Worm (Caenorhabditis elegans) whole organism, young adult: ENCODE results near the gene mua-3.

Experiments
- C17E4.6 ChIP-seq: fragments of 200-800 bp; sonication (Bioruptor generic); IDR thresholded peaks from 2 replicates; pipeline ENCODE4 v1.3.6; 2022; ENCODE audit warnings: missing genetic modification reagents, missing genetic modification characterization, missing compliant biosample characterization
- F22D6.2 ChIP-seq: sonication (generic microtip); optimal IDR thresholded peaks from 2 replicates; lab custom pipeline; 2016; ENCODE audit warnings: mild to moderate bottlenecking, missing genetic modification characterization, missing compliant biosample characterization
- F49E8.2 ChIP-seq: sonication (generic microtip); optimal IDR thresholded peaks from 3 replicates; lab custom pipeline; 2017; ENCODE audit warnings: missing genetic modification characterization, mild to moderate bottlenecking, missing compliant biosample characterization, antibody characterized with exemption, moderate library complexity; ENCODE audit not compliant: insufficient read depth
- F52B5.7 ChIP-seq: sonication (generic microtip); optimal IDR thresholded peaks from 2 replicates; lab custom pipeline; 2016; ENCODE audit warnings: mild to moderate bottlenecking, missing genetic modification characterization, missing compliant biosample characterization
- Y53G8AR.9 ChIP-seq: fragments of 200-800 bp; sonication (Bioruptor generic); conservative IDR thresholded peaks from 2 replicates; pipeline ENCODE4 v1.3.6; 2022; ENCODE audit warnings: missing genetic modification reagents, missing genetic modification characterization, missing compliant biosample characterization
- Y56A3A.18 ChIP-seq: fragments of 200-800 bp; sonication (Bioruptor generic); IDR thresholded peaks from 2 replicates; pipeline ENCODE4 v1.3.6; 2022; ENCODE audit warnings: missing genetic modification reagents, missing genetic modification characterization, missing compliant biosample characterization
- Y67H2A.10 ChIP-seq: fragments of 200-800 bp; sonication (Bioruptor generic); conservative IDR thresholded peaks from 2 replicates; pipeline ENCODE4 v1.3.6; 2022; ENCODE audit warnings: missing genetic modification reagents, missing genetic modification characterization, missing compliant biosample characterization
- Y95B8A.8 ChIP-seq: fragments of 200-800 bp; sonication (Bioruptor generic); IDR thresholded peaks from 2 replicates; pipeline ENCODE4 v1.3.6; 2022; ENCODE audit warnings: missing genetic modification reagents, missing genetic modification characterization, missing compliant biosample characterization
- ZK185.1 ChIP-seq: sonication (generic microtip); optimal IDR thresholded peaks from 2 replicates; lab custom pipeline; 2016; ENCODE audit warnings: mild to moderate bottlenecking, missing genetic modification characterization, missing compliant biosample characterization; ENCODE audit not compliant: poor library complexity, severe bottlenecking
- aptf-3 ChIP-seq: fragments of 200-800 bp; sonication (Bioruptor generic); IDR thresholded peaks from 2 replicates; pipeline ENCODE4 v1.3.6; 2022; ENCODE audit warnings: missing genetic modification characterization, missing compliant biosample characterization
- dpff-1 ChIP-seq: sonication (generic microtip); optimal IDR thresholded peaks from 2 replicates; lab custom pipeline; 2017; ENCODE audit warnings: mild to moderate bottlenecking, missing genetic modification characterization, missing compliant biosample characterization
- ekl-4 ChIP-seq: fragments of 200-800 bp; sonication (Bioruptor generic); IDR thresholded peaks from 2 replicates; pipeline ENCODE4 v1.3.6; 2022; ENCODE audit warnings: missing genetic modification reagents, missing genetic modification characterization, missing compliant biosample characterization
- ets-4 ChIP-seq: fragments of 200-800 bp; sonication (Bioruptor generic); optimal IDR thresholded peaks from 2 replicates; lab custom pipeline; 2018; ENCODE audit warnings: mild to moderate bottlenecking, missing genetic modification characterization, missing compliant biosample characterization
- hlh-26 ChIP-seq: fragments of 200-800 bp; sonication (Bioruptor generic); conservative IDR thresholded peaks from 2 replicates; pipeline ENCODE4 v1.3.6; 2022; ENCODE audit warnings: missing genetic modification reagents, missing genetic modification characterization, missing compliant biosample characterization
- hmg-1.2 ChIP-seq: fragments of 200-800 bp; sonication (Bioruptor generic); IDR thresholded peaks from 2 replicates; pipeline ENCODE4 v1.3.6; 2022; ENCODE audit warnings: missing genetic modification reagents, missing genetic modification characterization, missing compliant biosample characterization
- lag-1 ChIP-seq: fragments of 200-800 bp; sonication (Bioruptor generic); IDR thresholded peaks from 2 replicates; pipeline ENCODE4 v1.3.6; 2022; ENCODE audit warnings: missing genetic modification reagents, missing genetic modification characterization, missing compliant biosample characterization
- let-607 ChIP-seq, 2 experiments: fragments of 200-800 bp in 1 of 2; sonication (Bioruptor generic) in 1 of 2; sonication (generic microtip) in 1 of 2; optimal IDR thresholded peaks; 2 replicates each; lab custom pipeline; 2016 to 2018; ENCODE audit warnings: mild to moderate bottlenecking in 2 of 2, missing compliant biosample characterization in 2 of 2, missing genetic modification characterization in 2 of 2, moderate library complexity in 2 of 2, missing genotype in 1 of 2
- lin-26 ChIP-seq: fragments of 200-800 bp; sonication (Bioruptor generic); IDR thresholded peaks from 2 replicates; pipeline ENCODE4 v1.3.6; 2022; ENCODE audit warnings: missing genetic modification reagents, missing genetic modification characterization, missing compliant biosample characterization
- lin-35 ChIP-seq, 3 experiments: fragments of 150-350 bp in 2 of 3; sonication (generic microtip) in 1 of 3; optimal IDR thresholded peaks; 2 replicates each; lab custom pipeline; 2014 to 2018; ENCODE audit warnings: missing biosample characterization in 3 of 3, missing genetic modification characterization in 3 of 3, missing genetic modification reagents in 3 of 3
- lsy-27 ChIP-seq: sonication (generic microtip); optimal IDR thresholded peaks from 2 replicates; lab custom pipeline; 2017; ENCODE audit warnings: missing genetic modification characterization, mild to moderate bottlenecking, missing compliant biosample characterization, antibody characterized with exemption, missing genotype, borderline replicate concordance; ENCODE audit not compliant: insufficient read depth
- madf-3 ChIP-seq: fragments of 200-800 bp; sonication (Bioruptor generic); IDR thresholded peaks from 2 replicates; pipeline ENCODE4 v1.3.6; 2022; ENCODE audit warnings: missing genetic modification reagents, missing genetic modification characterization, missing compliant biosample characterization
- madf-8 ChIP-seq: fragments of 200-800 bp; sonication (Bioruptor generic); conservative IDR thresholded peaks from 2 replicates; pipeline ENCODE4 v1.3.6; 2022; ENCODE audit warnings: missing genetic modification reagents, missing genetic modification characterization, missing compliant biosample characterization
- mel-28 ChIP-seq: sonication (generic microtip); optimal IDR thresholded peaks from 2 replicates; lab custom pipeline; 2016; ENCODE audit warnings: borderline replicate concordance, mild to moderate bottlenecking, missing genetic modification characterization, missing compliant biosample characterization
- mes-4 ChIP-seq: sonication (generic microtip); optimal IDR thresholded peaks from 2 replicates; lab custom pipeline; 2016; ENCODE audit warnings: missing genotype, missing genetic modification characterization, missing compliant biosample characterization
- nfya-1 ChIP-seq: sonication (generic microtip); optimal IDR thresholded peaks from 2 replicates; lab custom pipeline; 2017; ENCODE audit warnings: antibody characterized with exemption, missing compliant biosample characterization, missing genetic modification characterization, borderline replicate concordance; ENCODE audit not compliant: insufficient read depth
- nfya-2 ChIP-seq: fragments of 200-800 bp; sonication (Bioruptor generic); IDR thresholded peaks from 2 replicates; pipeline ENCODE4 v1.3.6; 2022; ENCODE audit warnings: missing genetic modification reagents, missing genetic modification characterization, missing compliant biosample characterization
- nfyb-1 ChIP-seq: fragments of 200-800 bp; sonication (Bioruptor generic); IDR thresholded peaks from 2 replicates; pipeline ENCODE4 v1.3.6; 2022; ENCODE audit warnings: missing genetic modification reagents, missing genetic modification characterization, missing compliant biosample characterization
- nhr-90 ChIP-seq: sonication (generic microtip); optimal IDR thresholded peaks from 2 replicates; lab custom pipeline; 2016; ENCODE audit warnings: missing genotype, mild to moderate bottlenecking, missing genetic modification characterization, missing compliant biosample characterization
- pha-4 ChIP-seq: fragments of 150-350 bp; sonication (generic microtip); optimal IDR thresholded peaks from 2 replicates; lab custom pipeline; 2014; ENCODE audit warnings: missing biosample characterization, missing genetic modification reagents, missing genetic modification characterization
- sptf-2 ChIP-seq: fragments of 200-800 bp; sonication (Bioruptor generic); optimal IDR thresholded peaks from 2 replicates; lab custom pipeline; 2018; ENCODE audit warnings: mild to moderate bottlenecking, missing genetic modification characterization, missing compliant biosample characterization
- unc-130 ChIP-seq: sonication (generic microtip); optimal IDR thresholded peaks from 2 replicates; lab custom pipeline; 2016; ENCODE audit warnings: missing genetic modification reagents, missing genetic modification characterization, missing compliant biosample characterization
- unc-62 ChIP-seq: fragments of 150-350 bp; optimal IDR thresholded peaks from 2 replicates; lab custom pipeline; 2014; ENCODE audit warnings: missing biosample characterization, missing genetic modification reagents, missing genetic modification characterization
- zim-3 ChIP-seq: sonication (generic microtip); optimal IDR thresholded peaks from 2 replicates; lab custom pipeline; 2017; ENCODE audit warnings: mild to moderate bottlenecking, missing genetic modification characterization, moderate library complexity, missing compliant biosample characterization
- ztf-22 ChIP-seq: fragments of 200-800 bp; sonication (Bioruptor generic); optimal IDR thresholded peaks from 2 replicates; lab custom pipeline; 2018; ENCODE audit warnings: mild to moderate bottlenecking, missing genetic modification characterization, moderate library complexity, missing compliant biosample characterization

mua-3 gene

ce11 chrIII:10194569-10194968 is 34.1 kb downstream of the mua-3 start:
- TF ChIP-seq F49E8.2: no peak
- TF ChIP-seq lsy-27: no peak
- TF ChIP-seq nfya-2 (GFP tag; lab: Robert Waterston, UW): no peak
- TF ChIP-seq pha-4 (tag; lab: Kevin White, UChicago): no peak
- TF ChIP-seq lin-26: no peak
- TF ChIP-seq madf-3 (GFP tag; lab: Robert Waterston, UW): no peak
- TF ChIP-seq hmg-1.2 (GFP tag; lab: Robert Waterston, UW): no peak
- TF ChIP-seq F22D6.2: no peak
- no peak for TF ChIP-seq Y67H2A.10 (GFP tag; lab: Robert Waterston, UW)
- no peak for TF ChIP-seq lag-1 (GFP tag; lab: Robert Waterston, UW)
- TF ChIP-seq madf-8 (GFP tag; lab: Robert Waterston, UW): no peak
- no peak for TF ChIP-seq sptf-2 (GFP tag; lab: Kevin White, UChicago)
- no peak for TF ChIP-seq Y53G8AR.9
- TF ChIP-seq nfya-1 (tag; lab: Kevin White, UChicago): no peak
- TF ChIP-seq, all 124 proteins: peak for 0

- TF ChIP-seq F52B5.7: no peak
- TF ChIP-seq Y56A3A.18 (GFP tag; lab: Robert Waterston, UW): no peak
- no peak for TF ChIP-seq aptf-3 (GFP tag; lab: Robert Waterston, UW)
- TF ChIP-seq ZK185.1 (tag; lab: Kevin White, UChicago): no peak
- no peak for TF ChIP-seq nfyb-1
- no peak for TF ChIP-seq ztf-22
- TF ChIP-seq Y95B8A.8 (GFP tag; lab: Robert Waterston, UW): no peak
- no peak for TF ChIP-seq Y67H2A.10 (GFP tag; lab: Robert Waterston, UW)
- no peak for TF ChIP-seq nfya-1 (tag; lab: Kevin White, UChicago)
- no peak for TF ChIP-seq madf-8 (GFP tag; lab: Robert Waterston, UW)
- no peak for TF ChIP-seq ekl-4 (GFP tag; lab: Robert Waterston, UW)
- no peak for TF ChIP-seq ets-4 (GFP tag; lab: Kevin White, UChicago)
- no peak for TF ChIP-seq lin-35 (GFP tag; optimal IDR thresholded peaks at IDR 0.05; lab: Kevin White, UChicago)
- no peak for TF ChIP-seq mel-28 (tag; lab: Kevin White, UChicago)
- no peak for TF ChIP-seq lin-26
- no peak for TF ChIP-seq mes-4
Measured at ce11 chrIII:10195911-10196310, 35.4 kb downstream of the mua-3 start.

ce11 chrIII:10196796-10197195 is 36.3 kb downstream of the mua-3 start:
- peak; percentile 56 for TF ChIP-seq unc-62 (GFP tag; lab: Kevin White, UChicago)
- peak in 1 of 2 experiments; percentile 39 for TF ChIP-seq let-607 (tag; optimal IDR thresholded peaks at IDR 0.05; lab: Kevin White, UChicago)
- TF ChIP-seq nhr-90 (tag; lab: Kevin White, UChicago): no peak
- TF ChIP-seq nfyb-1: 0 out of 2 replicates have a peak, but pooled peaks have one; percentile 30

ce11 chrIII:10197416-10197815 is 36.9 kb downstream of the mua-3 start, which contains the start of gene dod-6:
Gene dod-6 (plus strand): TSS chrIII:10197716.
- no peak for TF ChIP-seq unc-130
- no peak for TF ChIP-seq hlh-26 (GFP tag; lab: Robert Waterston, UW)
- no peak for TF ChIP-seq zim-3 (tag; lab: Kevin White, UChicago)
- TF ChIP-seq C17E4.6 (GFP tag; lab: Robert Waterston, UW): no peak
- no peak for TF ChIP-seq madf-8 (GFP tag; lab: Robert Waterston, UW)
- no peak for TF ChIP-seq dpff-1 (tag; lab: Kevin White, UChicago)
- TF ChIP-seq lsy-27: no peak
- TF ChIP-seq, all 124 proteins: peak for 0
